Worm (Caenorhabditis elegans) whole organism, midembryonic: ENCODE measurements around the gene emb-9.

Source experiments
- T22C8.4 ChIP-seq: fragments of 200-800 bp; sonication (Bioruptor generic); IDR thresholded peaks from 2 replicates; pipeline ENCODE4 v1.3.6; 2022; ENCODE audit warnings: missing genetic modification characterization, missing compliant biosample characterization
- cog-1 ChIP-seq: sonication (generic microtip); optimal IDR thresholded peaks from 2 replicates; lab custom pipeline; 2016; ENCODE audit warnings: missing genetic modification characterization, missing compliant biosample characterization
- flt-1 ChIP-seq: fragments of 200-800 bp; sonication (Bioruptor generic); IDR thresholded peaks from 2 replicates; pipeline ENCODE4 v1.3.6; 2022; ENCODE audit warnings: missing genetic modification characterization, missing compliant biosample characterization
- ref-1 ChIP-seq: fragments of 200-800 bp; sonication (Bioruptor generic); conservative IDR thresholded peaks from 2 replicates; pipeline ENCODE4 v1.3.6; 2022; ENCODE audit warnings: missing genetic modification reagents, missing genetic modification characterization, missing compliant biosample characterization
- tab-1 ChIP-seq: fragments of 200-800 bp; sonication (Bioruptor generic); IDR thresholded peaks from 2 replicates; pipeline ENCODE4 v1.3.6; 2022; ENCODE audit warnings: missing genetic modification characterization, missing compliant biosample characterization

DNA sequence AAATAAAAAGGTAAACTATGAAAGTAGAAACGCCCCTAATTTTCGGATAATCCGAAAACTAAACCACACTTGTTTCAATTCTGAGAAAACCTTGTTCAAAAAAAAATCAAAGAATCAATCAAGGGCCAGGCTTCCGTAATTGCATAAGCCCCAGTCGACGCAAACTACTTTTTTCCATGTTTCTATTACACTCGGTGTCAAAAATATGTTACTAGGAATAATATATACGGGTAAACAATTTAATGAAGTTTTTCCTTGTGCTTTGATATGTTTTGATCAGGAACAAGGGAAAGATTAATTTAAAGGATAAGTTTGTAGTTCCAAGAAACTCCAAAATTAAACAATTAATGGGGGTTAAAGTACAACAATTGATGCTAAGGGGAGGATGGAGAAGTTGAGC is 34.4 kb downstream of the emb-9 start:
- no peak for TF ChIP-seq flt-1
- no peak for TF ChIP-seq ref-1 (GFP tag; lab: Robert Waterston, UW)
- TF ChIP-seq T22C8.4 (GFP tag; lab: Robert Waterston, UW), result no peak
- TF ChIP-seq tab-1 (GFP tag; lab: Robert Waterston, UW), result no peak
- no peak for TF ChIP-seq cog-1 (tag; lab: Kevin White, UChicago)
